Worm (Caenorhabditis elegans) whole organism, L4 larva: ENCODE data around the gene C27A7.8.

ENCODE experiments used
- F10B5.3 ChIP-seq: sonication (generic microtip); optimal IDR thresholded peaks from 2 replicates; lab custom pipeline; 2016; ENCODE audit warnings: mild to moderate bottlenecking, missing genetic modification characterization, missing compliant biosample characterization
- Y48G9A.11 ChIP-seq: fragments of 200-800 bp; sonication (Bioruptor generic); IDR thresholded peaks from 2 replicates; pipeline ENCODE4 v1.3.6; 2022; ENCODE audit warnings: missing genetic modification reagents, missing genetic modification characterization, missing compliant biosample characterization
- ama-1 ChIP-seq: fragments of 150-350 bp; optimal IDR thresholded peaks from 2 replicates; lab custom pipeline; 2014; ENCODE audit warnings: inconsistent platforms, mixed read lengths
- ces-1 ChIP-seq: fragments of 150-350 bp; sonication (generic microtip); optimal IDR thresholded peaks from 4 replicates; lab custom pipeline; 2014; ENCODE audit warnings: missing biosample characterization, missing genetic modification reagents, missing genetic modification characterization
- lin-29 ChIP-seq: fragments of 200-800 bp; sonication (Bioruptor generic); IDR thresholded peaks from 2 replicates; pipeline ENCODE4 v1.3.6; 2022; ENCODE audit warnings: missing genetic modification reagents, missing genetic modification characterization, missing compliant biosample characterization
- nhr-25 ChIP-seq: sonication (generic microtip); optimal IDR thresholded peaks from 2 replicates; lab custom pipeline; 2017; ENCODE audit warnings: missing genetic modification characterization, mild to moderate bottlenecking, missing compliant biosample characterization, antibody characterized with exemption, moderate library complexity, borderline replicate concordance; ENCODE audit not compliant: insufficient read depth
- nhr-28 ChIP-seq: fragments of 150-350 bp; optimal IDR thresholded peaks from 2 replicates; lab custom pipeline; 2014; ENCODE audit warnings: missing biosample characterization, missing genetic modification characterization
- zag-1 ChIP-seq: fragments of 150-350 bp; optimal IDR thresholded peaks from 2 replicates; lab custom pipeline; 2014; ENCODE audit warnings: missing biosample characterization, missing genetic modification characterization
- ztf-11 ChIP-seq: fragments of 150-350 bp; optimal IDR thresholded peaks from 2 replicates; lab custom pipeline; 2014; ENCODE audit warnings: missing biosample characterization, missing genetic modification characterization

DNA sequence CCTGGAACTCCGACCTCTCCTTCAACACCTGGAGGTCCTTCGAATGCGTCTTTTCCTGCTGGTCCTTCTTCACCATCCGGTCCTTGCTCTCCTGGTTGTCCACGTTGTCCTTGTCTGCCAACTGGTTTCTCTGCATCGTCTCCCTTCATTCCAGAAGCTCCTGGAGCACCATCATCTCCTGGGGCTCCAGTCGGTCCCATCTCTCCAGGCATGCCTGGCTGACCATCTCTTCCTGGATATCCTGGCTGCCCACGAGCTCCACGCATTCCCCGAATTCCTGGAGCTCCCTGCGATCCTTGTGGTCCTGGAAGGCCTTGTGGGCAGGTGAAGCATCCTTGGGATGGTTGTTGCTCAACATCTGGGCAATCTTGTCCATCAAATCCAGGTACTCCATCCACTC is 44.8 kb downstream of the C27A7.8 start:
- TF ChIP-seq nhr-28 = no peak
- TF ChIP-seq zag-1 (tag; lab: Kevin White, UChicago) = no peak
- no peak for TF ChIP-seq Y48G9A.11
- TF ChIP-seq ama-1 (lab: Kevin White, UChicago) = no peak
- TF ChIP-seq ces-1 = no peak
- TF ChIP-seq lin-29 (GFP tag; lab: Robert Waterston, UW) = no peak
- TF ChIP-seq F10B5.3 (tag; lab: Kevin White, UChicago) = no peak
- TF ChIP-seq nhr-25 = no peak
- TF ChIP-seq ztf-11 = no peak
